Worm (Caenorhabditis elegans) whole organism, young adult: Measurements from ENCODE around the gene prx-12.

Experiments
- B0019.2 ChIP-seq: fragments of 200-800 bp; sonication (Bioruptor generic); conservative IDR thresholded peaks from 2 replicates; pipeline ENCODE4 v1.3.6; 2022; ENCODE audit warnings: missing genetic modification reagents, missing genetic modification characterization, missing compliant biosample characterization
- F39B2.1 ChIP-seq: fragments of 200-800 bp; sonication (Bioruptor generic); IDR thresholded peaks from 2 replicates; pipeline ENCODE4 v1.3.6; 2022; ENCODE audit warnings: missing genetic modification reagents, missing genetic modification characterization, missing compliant biosample characterization
- K12H6.12 ChIP-seq: fragments of 200-800 bp; sonication (Bioruptor generic); optimal IDR thresholded peaks from 2 replicates; lab custom pipeline; 2018; ENCODE audit warnings: mild to moderate bottlenecking, missing genetic modification characterization, missing compliant biosample characterization
- T07F8.4 ChIP-seq: sonication (generic microtip); optimal IDR thresholded peaks from 2 replicates; lab custom pipeline; 2016; ENCODE audit warnings: mild to moderate bottlenecking, missing genetic modification characterization, moderate library complexity, missing compliant biosample characterization
- Y53G8AR.9 ChIP-seq: fragments of 200-800 bp; sonication (Bioruptor generic); conservative IDR thresholded peaks from 2 replicates; pipeline ENCODE4 v1.3.6; 2022; ENCODE audit warnings: missing genetic modification reagents, missing genetic modification characterization, missing compliant biosample characterization
- ama-1 ChIP-seq, 3 experiments: fragments of 150-350 bp in 1 of 3; sonication (generic microtip) in 2 of 3; optimal IDR thresholded peaks; 2 replicates each; lab custom pipeline; 2014 to 2018; ENCODE audit warnings: missing biosample characterization in 2 of 3, missing genetic modification characterization in 2 of 3, missing genetic modification reagents in 2 of 3
- athp-1 ChIP-seq: sonication (generic microtip); optimal IDR thresholded peaks from 2 replicates; lab custom pipeline; 2017; ENCODE audit warnings: mild to moderate bottlenecking, missing genetic modification characterization, missing compliant biosample characterization
- cebp-2 ChIP-seq: fragments of 200-800 bp; sonication (Bioruptor generic); IDR thresholded peaks from 2 replicates; pipeline ENCODE4 v1.3.6; 2022; ENCODE audit warnings: missing genetic modification characterization, missing compliant biosample characterization
- ceh-100 ChIP-seq: fragments of 200-800 bp; sonication (Bioruptor generic); IDR thresholded peaks from 2 replicates; pipeline ENCODE4 v1.3.6; 2022; ENCODE audit warnings: missing genetic modification reagents, missing genetic modification characterization, missing compliant biosample characterization
- ceh-58 ChIP-seq: fragments of 200-800 bp; sonication (Bioruptor generic); IDR thresholded peaks from 2 replicates; pipeline ENCODE4 v1.3.6; 2022; ENCODE audit warnings: missing genetic modification characterization, missing compliant biosample characterization
- ceh-79 ChIP-seq: sonication (generic microtip); optimal IDR thresholded peaks from 2 replicates; lab custom pipeline; 2017; ENCODE audit warnings: mild to moderate bottlenecking, missing genetic modification characterization, missing compliant biosample characterization
- ceh-91 ChIP-seq: fragments of 200-800 bp; sonication (Bioruptor generic); IDR thresholded peaks from 2 replicates; pipeline ENCODE4 v1.3.6; 2022; ENCODE audit warnings: missing genetic modification reagents, missing genetic modification characterization, missing compliant biosample characterization
- die-1 ChIP-seq: sonication (generic microtip); optimal IDR thresholded peaks from 2 replicates; lab custom pipeline; 2016; ENCODE audit warnings: missing genotype, mild to moderate bottlenecking, missing genetic modification characterization, missing compliant biosample characterization
- egrh-3 ChIP-seq: fragments of 200-800 bp; sonication (Bioruptor generic); IDR thresholded peaks from 2 replicates; pipeline ENCODE4 v1.3.6; 2022; ENCODE audit warnings: missing genetic modification reagents, missing genetic modification characterization, missing compliant biosample characterization
- hmg-20 ChIP-seq: fragments of 200-800 bp; sonication (Bioruptor generic); IDR thresholded peaks from 2 replicates; pipeline ENCODE4 v1.3.6; 2022; ENCODE audit warnings: missing genetic modification reagents, missing genetic modification characterization, missing compliant biosample characterization
- lag-1 ChIP-seq: fragments of 200-800 bp; sonication (Bioruptor generic); IDR thresholded peaks from 2 replicates; pipeline ENCODE4 v1.3.6; 2022; ENCODE audit warnings: missing genetic modification reagents, missing genetic modification characterization, missing compliant biosample characterization
- lin-26 ChIP-seq: fragments of 200-800 bp; sonication (Bioruptor generic); IDR thresholded peaks from 2 replicates; pipeline ENCODE4 v1.3.6; 2022; ENCODE audit warnings: missing genetic modification reagents, missing genetic modification characterization, missing compliant biosample characterization
- lin-40 ChIP-seq: sonication (generic microtip); optimal IDR thresholded peaks from 2 replicates; lab custom pipeline; 2016; ENCODE audit warnings: missing genetic modification characterization, mild to moderate bottlenecking, missing compliant biosample characterization, missing genotype, missing genetic modification reagents
- lsy-27 ChIP-seq: sonication (generic microtip); optimal IDR thresholded peaks from 2 replicates; lab custom pipeline; 2017; ENCODE audit warnings: missing genetic modification characterization, mild to moderate bottlenecking, missing compliant biosample characterization, antibody characterized with exemption, missing genotype, borderline replicate concordance; ENCODE audit not compliant: insufficient read depth
- madf-6 ChIP-seq: fragments of 200-800 bp; sonication (Bioruptor generic); IDR thresholded peaks from 2 replicates; pipeline ENCODE4 v1.3.6; 2022; ENCODE audit warnings: missing genetic modification reagents, missing genetic modification characterization, missing compliant biosample characterization
- nfya-1 ChIP-seq: sonication (generic microtip); optimal IDR thresholded peaks from 2 replicates; lab custom pipeline; 2017; ENCODE audit warnings: antibody characterized with exemption, missing compliant biosample characterization, missing genetic modification characterization, borderline replicate concordance; ENCODE audit not compliant: insufficient read depth
- nhr-179 ChIP-seq: sonication (generic microtip); optimal IDR thresholded peaks from 2 replicates; lab custom pipeline; 2016; ENCODE audit warnings: mild to moderate bottlenecking, missing genetic modification characterization, missing compliant biosample characterization
- rec-8 ChIP-seq, 2 experiments: sonication (generic microtip); optimal IDR thresholded peaks; 2 replicates each; lab custom pipeline; 2016; ENCODE audit warnings: mild to moderate bottlenecking in 2 of 2, missing genetic modification characterization in 2 of 2, missing genetic modification reagents in 2 of 2, missing genotype in 2 of 2, missing biosample characterization in 1 of 2, missing compliant biosample characterization in 1 of 2, moderate library complexity in 1 of 2
- repo-1 ChIP-seq: sonication (generic microtip); optimal IDR thresholded peaks from 2 replicates; lab custom pipeline; 2017; ENCODE audit warnings: mild to moderate bottlenecking, missing genetic modification characterization, missing compliant biosample characterization
- sea-2 ChIP-seq: fragments of 200-800 bp; sonication (Bioruptor generic); IDR thresholded peaks from 2 replicates; pipeline ENCODE4 v1.3.6; 2022; ENCODE audit warnings: missing genetic modification characterization, missing compliant biosample characterization
- snpc-1.3 ChIP-seq: sonication (generic microtip); optimal IDR thresholded peaks from 2 replicates; lab custom pipeline; 2017; ENCODE audit warnings: missing genetic modification characterization, mild to moderate bottlenecking, missing compliant biosample characterization, antibody characterized with exemption, moderate library complexity, missing genotype, missing genetic modification reagents; ENCODE audit not compliant: insufficient read depth
- sptf-2 ChIP-seq: fragments of 200-800 bp; sonication (Bioruptor generic); optimal IDR thresholded peaks from 2 replicates; lab custom pipeline; 2018; ENCODE audit warnings: mild to moderate bottlenecking, missing genetic modification characterization, missing compliant biosample characterization
- tbp1 ChIP-seq: fragments of 200-800 bp; sonication (Bioruptor generic); optimal IDR thresholded peaks from 2 replicates; lab custom pipeline; 2018; ENCODE audit warnings: mild to moderate bottlenecking, missing genetic modification characterization, missing compliant biosample characterization
- unc-130 ChIP-seq: sonication (generic microtip); optimal IDR thresholded peaks from 2 replicates; lab custom pipeline; 2016; ENCODE audit warnings: missing genetic modification reagents, missing genetic modification characterization, missing compliant biosample characterization
- ztf-3 ChIP-seq: fragments of 200-800 bp; sonication (Bioruptor generic); optimal IDR thresholded peaks from 2 replicates; lab custom pipeline; 2018; ENCODE audit warnings: mild to moderate bottlenecking, missing genetic modification characterization, missing compliant biosample characterization

Gene prx-12

DNA sequence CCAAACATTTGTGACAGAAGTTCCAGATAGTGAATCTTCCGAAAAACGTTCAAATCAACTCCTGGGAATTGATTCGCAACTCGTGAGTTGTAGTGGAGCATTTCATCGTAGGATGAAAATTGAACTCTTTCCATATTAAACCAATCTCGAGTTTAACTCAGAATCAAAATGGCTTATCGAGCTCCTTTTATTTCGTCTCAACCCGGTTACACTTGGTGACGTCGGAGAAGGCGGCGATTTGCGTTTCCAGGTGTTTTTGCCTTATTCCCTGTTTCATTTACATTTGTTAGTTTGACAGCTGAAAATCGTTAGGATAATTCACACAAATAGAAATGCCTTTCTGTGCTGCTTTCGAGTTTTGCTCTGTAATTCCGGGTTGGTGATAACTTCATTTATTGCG, 17.6 kb upstream of the prx-12 start, which contains the start of gene F42E11.3:
F42E11.3 (minus strand) TSS at position 101 of the 400 bp plus-strand sequence.
- TF ChIP-seq B0019.2 (GFP tag; lab: Robert Waterston, UW) (no peak), athp-1 (no peak), hmg-20 (GFP tag; lab: Robert Waterston, UW) (no peak), rec-8 (tag; optimal IDR thresholded peaks at IDR 0.05; lab: Kevin White, UChicago) (no peak)
- TF ChIP-seq, all 124 proteins: peak for 0

DNA sequence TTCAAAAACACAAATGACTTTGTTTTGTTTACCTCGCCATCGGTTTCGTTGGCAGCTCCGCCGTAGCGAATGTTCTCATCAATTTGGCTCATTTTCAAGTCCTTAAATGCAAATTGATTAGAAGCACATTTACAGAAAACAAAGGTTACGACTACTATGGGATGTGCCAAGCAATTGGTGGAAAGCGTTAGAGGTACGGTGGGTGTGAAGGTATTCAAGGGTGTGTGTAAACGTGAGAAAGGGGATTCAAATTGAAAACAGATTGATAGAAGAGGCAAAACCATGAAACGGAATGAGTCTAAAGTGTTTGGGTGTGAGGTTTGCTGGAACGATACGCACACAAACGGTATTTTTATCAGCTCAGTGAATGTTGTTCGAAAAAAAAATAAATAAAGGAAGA, 15.7 kb upstream of the prx-12 start, which contains the start of gene tni-1:
tni-1 (minus strand) TSS at position 101 of the 400 bp plus-strand sequence.
- no peak for TF ChIP-seq repo-1 (tag; lab: Kevin White, UChicago)
- no peak for TF ChIP-seq lag-1 (GFP tag; lab: Robert Waterston, UW)
- TF ChIP-seq ceh-100 (GFP tag; lab: Robert Waterston, UW): no peak
- no peak for TF ChIP-seq ama-1 (optimal IDR thresholded peaks at IDR 0.05; lab: Kevin White, UChicago)
- no peak for TF ChIP-seq ama-1 (GFP tag; optimal IDR thresholded peaks at IDR 0.05; lab: Kevin White, UChicago)
- TF ChIP-seq ceh-91: no peak
- TF ChIP-seq lin-40 (tag; lab: Kevin White, UChicago): no peak
- TF ChIP-seq nfya-1 (tag; lab: Kevin White, UChicago): no peak
- no peak for TF ChIP-seq ceh-79 (tag; lab: Kevin White, UChicago)
- TF ChIP-seq die-1: no peak

DNA sequence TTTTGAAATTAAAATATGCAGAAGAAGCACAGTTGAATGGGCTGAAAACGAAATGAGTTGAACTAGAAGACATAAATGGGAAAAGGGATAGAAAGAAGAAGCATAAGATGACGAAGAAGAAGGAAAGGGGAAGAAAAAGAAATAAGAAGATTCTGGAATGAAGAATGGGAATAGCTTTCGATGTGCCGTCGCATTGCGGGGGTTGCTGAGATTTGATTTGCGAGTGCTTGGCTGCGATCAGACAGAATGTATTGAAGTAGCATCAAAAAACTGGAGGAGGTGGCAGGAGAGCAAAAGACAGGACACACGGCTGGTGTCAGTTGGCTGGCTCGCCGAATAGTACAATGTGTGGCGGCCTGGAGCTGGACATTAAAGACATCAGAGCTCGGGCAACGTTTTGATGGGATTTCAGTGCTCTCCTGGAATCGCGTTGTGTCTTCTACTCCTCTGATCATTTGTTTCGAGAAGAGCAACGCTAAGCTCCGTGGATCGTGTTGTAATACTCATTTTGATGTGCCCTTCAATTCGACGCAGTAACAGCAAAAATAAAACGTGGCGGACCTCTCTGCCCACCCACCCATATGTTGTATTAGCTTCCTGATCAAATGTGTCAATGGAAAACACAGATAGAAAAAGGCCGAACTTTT, 13.8 kb upstream of the prx-12 start:
- no peak for TF ChIP-seq tbp1 (GFP tag; lab: Kevin White, UChicago)
- peak; percentile 40 for TF ChIP-seq K12H6.12 (tag; lab: Kevin White, UChicago)
- no peak for TF ChIP-seq Y53G8AR.9 (GFP tag; lab: Robert Waterston, UW)
- TF ChIP-seq sptf-2 (GFP tag; lab: Kevin White, UChicago): peak; percentile 20
- TF ChIP-seq ztf-3 (GFP tag; lab: Kevin White, UChicago): no peak

DNA sequence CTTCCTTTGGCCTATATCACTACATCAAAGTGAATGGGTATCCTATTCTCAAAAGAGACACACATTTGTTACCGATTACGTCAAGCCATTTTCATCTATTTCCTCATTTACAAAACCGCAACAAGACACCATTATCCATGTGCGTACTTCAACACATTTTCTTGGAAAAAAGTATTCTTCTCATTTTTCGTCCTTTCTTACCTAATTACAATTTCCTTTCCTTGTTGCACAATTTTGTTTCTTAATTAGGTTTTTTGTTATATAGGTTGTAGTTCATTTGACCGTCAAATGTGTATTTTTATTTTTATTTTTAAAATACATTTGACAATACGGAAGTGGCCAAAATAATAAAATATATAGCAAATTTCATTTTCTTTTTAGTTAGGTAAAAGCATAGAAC, 9.7 kb upstream of the prx-12 start:
- no peak for TF ChIP-seq T07F8.4 (tag; lab: Kevin White, UChicago)
- TF ChIP-seq ceh-58: no peak
- TF ChIP-seq egrh-3 (GFP tag; lab: Robert Waterston, UW): no peak
- no peak for TF ChIP-seq F39B2.1
- TF ChIP-seq nhr-179 (tag; lab: Kevin White, UChicago): no peak
- TF ChIP-seq ceh-91: no peak
- no peak for TF ChIP-seq unc-130 (GFP tag; lab: Kevin White, UChicago)
- no peak for TF ChIP-seq snpc-1.3
- no peak for TF ChIP-seq sea-2
- no peak for TF ChIP-seq lsy-27 (tag; lab: Kevin White, UChicago)
- no peak for TF ChIP-seq cebp-2 (GFP tag; lab: Robert Waterston, UW)

DNA sequence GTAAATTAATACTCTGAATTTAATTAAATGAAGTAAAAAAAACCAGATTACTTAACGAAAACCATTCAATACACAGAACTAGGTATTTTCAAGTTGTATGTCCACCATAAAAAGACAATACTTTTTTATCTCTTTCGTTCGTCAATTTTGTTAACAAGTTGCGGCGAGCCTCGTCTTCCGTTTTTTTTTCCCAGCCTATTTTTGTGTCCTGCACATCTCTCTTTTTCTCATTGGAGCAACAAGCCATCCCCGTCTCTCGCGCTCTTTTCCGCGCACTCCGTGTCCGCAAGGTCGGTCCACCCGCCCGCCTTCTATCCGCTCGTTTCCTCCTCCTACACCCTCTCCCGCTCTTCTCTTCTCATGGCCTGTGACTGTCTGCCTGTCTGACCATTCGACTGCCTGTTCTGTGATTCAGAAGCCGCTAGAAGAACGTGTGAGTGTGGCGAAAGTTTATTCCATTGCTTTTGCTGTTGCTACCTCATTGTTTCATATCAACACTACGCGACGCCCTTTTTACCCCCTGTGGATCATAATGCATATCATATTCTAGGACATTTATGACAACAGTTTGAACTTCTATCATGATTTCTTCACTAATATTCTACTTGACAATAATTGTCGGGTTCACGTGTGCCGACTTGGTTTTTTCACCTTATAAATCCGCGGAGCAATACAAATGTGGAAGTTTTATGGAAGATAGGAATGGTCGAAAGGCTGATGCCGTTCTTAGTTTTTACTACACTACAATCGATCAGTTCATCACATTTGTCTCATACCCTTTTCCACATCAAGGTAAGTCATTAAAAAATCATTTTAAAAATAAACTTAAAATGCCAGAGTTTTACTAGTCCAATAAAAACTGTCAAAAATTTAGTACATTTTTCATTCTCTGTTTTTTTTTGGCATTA, 8.3 kb upstream of the prx-12 start, which contains the start of the genes F08B12.11 and prmn-1:
F08B12.11 (plus strand) TSS at position 521 of the 908 bp plus-strand sequence.
prmn-1 (plus strand) TSS at position 551 of the 908 bp plus-strand sequence.
- TF ChIP-seq lin-26 (GFP tag; lab: Robert Waterston, UW): no peak
- TF ChIP-seq lag-1 (GFP tag; lab: Robert Waterston, UW): no peak
- TF ChIP-seq egrh-3 (GFP tag; lab: Robert Waterston, UW): 0 out of 2 replicates have a peak, but pooled peaks have one; percentile 44
- no peak for TF ChIP-seq madf-6 (GFP tag; lab: Robert Waterston, UW)
- no peak for TF ChIP-seq T07F8.4 (tag; lab: Kevin White, UChicago)
